Worm (Caenorhabditis elegans) whole organism, mixed stage, embryonic: ENCODE data around the gene syx-4.

ENCODE experiments used
- pha-4 ChIP-seq: fragments of 150-350 bp; optimal IDR thresholded peaks from 2 replicates; lab custom pipeline; 2018; ENCODE audit warnings: missing biosample characterization, missing genetic modification reagents, missing genetic modification characterization
- snpc-4 ChIP-seq: fragments of 150-350 bp; optimal IDR thresholded peaks from 2 replicates; lab custom pipeline; 2014; ENCODE audit warnings: missing biosample characterization, missing genetic modification characterization
- unc-39 ChIP-seq: fragments of 150-350 bp; optimal IDR thresholded peaks from 2 replicates; lab custom pipeline; 2014; ENCODE audit warnings: missing biosample characterization, missing genetic modification characterization

DNA sequence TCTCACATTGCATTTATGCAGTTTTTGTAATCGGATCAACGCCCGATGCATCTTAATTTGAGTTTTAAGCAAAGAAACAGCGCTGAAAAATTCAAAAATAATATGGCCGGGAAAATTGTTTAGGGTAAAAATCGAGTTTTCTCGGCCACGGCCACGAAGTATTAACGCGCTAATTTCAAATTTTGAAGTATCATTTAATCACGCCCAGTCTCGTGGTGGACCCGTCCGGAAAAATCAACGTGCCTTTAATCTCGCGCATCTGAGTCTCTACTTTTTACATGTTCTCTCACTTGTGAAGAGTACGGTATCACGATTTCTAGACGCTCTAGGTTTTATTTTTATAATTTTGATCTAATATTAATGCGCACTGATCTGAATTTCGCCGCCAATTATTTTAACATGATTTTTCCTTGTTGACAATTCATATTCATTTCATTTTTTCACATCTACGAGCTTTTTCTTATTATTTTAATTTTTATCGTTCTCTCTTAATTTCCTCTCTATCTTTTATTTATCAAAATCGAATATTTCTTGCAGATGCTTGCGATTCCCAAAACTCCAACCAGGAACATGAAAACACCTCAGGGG, 41.8 kb downstream of the syx-4 start, which contains the start of the genes acdh-13 and mesp-1:
- TF ChIP-seq unc-39 (tag; lab: Kevin White, UChicago) (no peak), pha-4 (tag; lab: Kevin White, UChicago) (no peak), snpc-4 (tag; lab: Kevin White, UChicago) (no peak)
